Fruit fly (Drosophila melanogaster) whole organism, adult: ENCODE data around the gene CG12438.

ENCODE experiments used
- CG11617 ChIP-seq: fragments of 200-800 bp; sonication (Bioruptor generic); optimal IDR thresholded peaks from 2 replicates; lab custom pipeline; 2017; ENCODE audit warnings: mild to moderate bottlenecking, missing biosample characterization, missing genetic modification reagents, missing genetic modification characterization
- CG7045 ChIP-seq: fragments of 200-800 bp; sonication (Bioruptor generic); optimal IDR thresholded peaks from 2 replicates; lab custom pipeline; 2017; ENCODE audit warnings: missing biosample characterization, mild to moderate bottlenecking, missing genetic modification characterization
- CG7101 ChIP-seq: fragments of 200-800 bp; sonication (Bioruptor generic); optimal IDR thresholded peaks from 2 replicates; lab custom pipeline; 2018; ENCODE audit warnings: missing biosample characterization, mild to moderate bottlenecking, missing genetic modification characterization, moderate library complexity
- bab1 ChIP-seq: fragments of 200-800 bp; sonication (Bioruptor generic); optimal IDR thresholded peaks from 3 replicates; lab custom pipeline; 2019; ENCODE audit warnings: missing biosample characterization, mild to moderate bottlenecking, missing genetic modification characterization, moderate library complexity
- cnc ChIP-seq, 2 experiments: fragments of >200 bp; optimal IDR thresholded peaks; 2 replicates each; lab custom pipeline; 2017
- kay ChIP-seq: fragments of 200-800 bp; sonication (Bioruptor generic); peaks from one replicate; lab custom pipeline; 2016; ENCODE audit warnings: missing biosample characterization, missing genetic modification characterization, borderline replicate concordance

dm6 chr2L:8768660-8769138 lies 16.6 kb downstream of the CG12438 start, which contains the start of gene LManIII:
- TF ChIP-seq CG7101 (tag; lab: Kevin White, UChicago) (no peak), bab1 (GFP tag; lab: Kevin White, UChicago) (no peak), CG11617 (GFP tag; lab: Kevin White, UChicago) (no peak), CG7045 (GFP tag; lab: Kevin White, UChicago) (no peak), kay (peak; percentile 75), cnc (optimal IDR thresholded peaks at IDR 0.05; lab: Kevin White, UChicago) (no peak)
